Fruit fly (Drosophila melanogaster): ENCODE results near the gene Vdup1.

dm6 chr3L:160446-161094 is 18.2 kb downstream of the Vdup1 start:
- TF ChIP-seq Smox (GFP tag; optimal IDR thresholded peaks at IDR 0.05) (no peak), CG8632 (GFP tag; optimal IDR thresholded peaks at IDR 0.05) (no peak), fd59A (GFP tag; optimal IDR thresholded peaks at IDR 0.05) (no peak), CG11294 (GFP tag; IDR thresholded peaks at IDR 0.05) (no peak), Hr39 (GFP tag; optimal IDR thresholded peaks at IDR 0.05) (no peak), CG6808 (GFP tag; optimal IDR thresholded peaks at IDR 0.05) (no peak), topi (GFP tag; optimal IDR thresholded peaks at IDR 0.05) (no peak)
